Fruit fly (Drosophila melanogaster): ENCODE data around the gene MED11.
A peak's percentile ranks its signal among the peaks of the same experiment; 100 is the strongest.

MED11 gene

DNA sequence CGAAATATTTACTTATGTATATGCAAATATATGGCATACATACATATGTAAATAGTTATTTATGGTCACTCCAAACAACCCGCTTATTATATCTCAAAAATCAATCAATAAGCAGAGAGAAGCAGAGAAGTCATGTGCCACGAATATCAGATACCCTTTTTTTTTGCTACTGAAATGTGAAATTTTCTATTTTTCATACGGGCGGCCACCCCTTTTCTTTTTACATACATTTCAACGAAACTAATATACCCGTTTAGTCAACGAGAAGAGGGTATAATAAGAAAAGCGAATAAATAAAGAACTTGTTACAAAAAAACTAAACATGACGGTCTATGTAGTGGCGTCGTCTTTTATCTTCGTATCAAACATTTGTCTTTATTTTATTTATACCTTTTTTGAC, 38.9 kb downstream of the MED11 start (continued):
- no peak for TF ChIP-seq CG6765 (GFP tag; optimal IDR thresholded peaks at IDR 0.05)
- peak; percentile 58 for TF ChIP-seq CG9609 (GFP tag; optimal IDR thresholded peaks at IDR 0.05)
- TF ChIP-seq Dip2 (GFP tag; IDR thresholded peaks at IDR 0.05): no peak
- TF ChIP-seq Nf-YB (GFP tag; optimal IDR thresholded peaks at IDR 0.05): no peak
- TF ChIP-seq CG4328 (GFP tag; optimal IDR thresholded peaks at IDR 0.05): no peak
- peak; percentile 65; the same call in 2 of the 3 replicates for TF ChIP-seq Optix (GFP tag; IDR thresholded peaks at IDR 0.05)
- TF ChIP-seq Mrtf (GFP tag; IDR thresholded peaks at IDR 0.05): peak; percentile 71; the same call in 2 of the 3 replicates
- TF ChIP-seq CG13894 (tag; optimal IDR thresholded peaks at IDR 0.05): no peak
- TF ChIP-seq Ets65A (GFP tag): peak; percentile 95
- TF ChIP-seq Aef1 (GFP tag; IDR thresholded peaks at IDR 0.05): peak; percentile 72
- no peak for TF ChIP-seq ash1 (GFP tag; optimal IDR thresholded peaks at IDR 0.05)
- peak; percentile 41 for TF ChIP-seq CHES-1-like (GFP tag; optimal IDR thresholded peaks at IDR 0.05)
- TF ChIP-seq vvl (GFP tag; IDR thresholded peaks at IDR 0.05): peak; percentile 88
- no peak for TF ChIP-seq CG7786 (GFP tag; optimal IDR thresholded peaks at IDR 0.05)
- TF ChIP-seq Kr (GFP tag; optimal IDR thresholded peaks at IDR 0.05): no peak
- TF ChIP-seq danr (GFP tag; IDR thresholded peaks at IDR 0.05): no peak
- no peak for TF ChIP-seq ato (GFP tag; IDR thresholded peaks at IDR 0.05; ENCODE audit: partially characterized antibody)
- TF ChIP-seq CG15696 (tag; optimal IDR thresholded peaks at IDR 0.05): no peak
- TF ChIP-seq CG13424 (tag; optimal IDR thresholded peaks at IDR 0.05): peak; percentile 66
- no peak for TF ChIP-seq da (GFP tag; optimal IDR thresholded peaks at IDR 0.05)
- peak; percentile 85 for TF ChIP-seq Sox102F (GFP tag; optimal IDR thresholded peaks at IDR 0.05)
- TF ChIP-seq CG11085 (GFP tag; IDR thresholded peaks at IDR 0.05): no peak
- no peak for TF ChIP-seq gcm2 (GFP tag; optimal IDR thresholded peaks at IDR 0.05)
- peak; percentile 15 for TF ChIP-seq CG12104 (GFP tag; optimal IDR thresholded peaks at IDR 0.05)
- TF ChIP-seq lmd (GFP tag; IDR thresholded peaks at IDR 0.05): peak; percentile 77
- no peak; the same call in 1 of the 2 replicates for TF ChIP-seq Ravus (GFP tag; IDR thresholded peaks at IDR 0.05)
- TF ChIP-seq Dll (GFP tag; IDR thresholded peaks at IDR 0.05; ENCODE audit: partially characterized antibody): no peak
- no peak for TF ChIP-seq insv (GFP tag; optimal IDR thresholded peaks at IDR 0.05)
- TF ChIP-seq CG11398 (GFP tag; optimal IDR thresholded peaks at IDR 0.05): no peak
- no peak for TF ChIP-seq CG33557 (GFP tag; optimal IDR thresholded peaks at IDR 0.05)
- peak; percentile 79 for TF ChIP-seq CG10366 (GFP tag; IDR thresholded peaks at IDR 0.05)
- TF ChIP-seq Chrac-16 (GFP tag; optimal IDR thresholded peaks at IDR 0.05): no peak
- peak; percentile 41 for TF ChIP-seq fd96Cb (tag; optimal IDR thresholded peaks at IDR 0.05)
- TF ChIP-seq CTCF (GFP tag; optimal IDR thresholded peaks at IDR 0.05): peak; percentile 13
- TF ChIP-seq CG7357 (GFP tag; IDR thresholded peaks at IDR 0.05): no peak
- TF ChIP-seq CG8359 (GFP tag; optimal IDR thresholded peaks at IDR 0.05; ENCODE audit: borderline replicate concordance): no peak
- TF ChIP-seq Hr51 (GFP tag; optimal IDR thresholded peaks at IDR 0.05): peak in 1 of 2 experiments; percentile 85
- TF ChIP-seq CG9437 (GFP tag; optimal IDR thresholded peaks at IDR 0.05): peak; percentile 66
- TF ChIP-seq CG2202 (tag; optimal IDR thresholded peaks at IDR 0.05): no peak
- TF ChIP-seq sqz (GFP tag; optimal IDR thresholded peaks at IDR 0.05): no peak
- TF ChIP-seq az2 (GFP tag; optimal IDR thresholded peaks at IDR 0.05): peak; percentile 44
- TF ChIP-seq Taf1 (GFP tag; IDR thresholded peaks at IDR 0.05): no peak
- peak; percentile 14 for TF ChIP-seq Mes4 (GFP tag; optimal IDR thresholded peaks at IDR 0.05)
- TF ChIP-seq tll (GFP tag; optimal IDR thresholded peaks at IDR 0.05): no peak
- TF ChIP-seq crol (GFP tag; IDR thresholded peaks at IDR 0.05): no peak
- TF ChIP-seq row (GFP tag; IDR thresholded peaks at IDR 0.05): peak; percentile 89
- peak; percentile 35 for TF ChIP-seq CG10274 (GFP tag; optimal IDR thresholded peaks at IDR 0.05)
- no peak for TF ChIP-seq Opbp (GFP tag; IDR thresholded peaks at IDR 0.05; ENCODE audit: partially characterized antibody)
- no peak for TF ChIP-seq CrebB (tag; optimal IDR thresholded peaks at IDR 0.05)
- peak; percentile 67; the same call in 1 of the 2 replicates for TF ChIP-seq CG14667 (GFP tag; IDR thresholded peaks at IDR 0.05)
- TF ChIP-seq tup (GFP tag; optimal IDR thresholded peaks at IDR 0.05): no peak
- no peak for TF ChIP-seq zf30C (GFP tag; optimal IDR thresholded peaks at IDR 0.05)
